Worm (Caenorhabditis elegans): ENCODE results near the gene C05G5.1.

DNA sequence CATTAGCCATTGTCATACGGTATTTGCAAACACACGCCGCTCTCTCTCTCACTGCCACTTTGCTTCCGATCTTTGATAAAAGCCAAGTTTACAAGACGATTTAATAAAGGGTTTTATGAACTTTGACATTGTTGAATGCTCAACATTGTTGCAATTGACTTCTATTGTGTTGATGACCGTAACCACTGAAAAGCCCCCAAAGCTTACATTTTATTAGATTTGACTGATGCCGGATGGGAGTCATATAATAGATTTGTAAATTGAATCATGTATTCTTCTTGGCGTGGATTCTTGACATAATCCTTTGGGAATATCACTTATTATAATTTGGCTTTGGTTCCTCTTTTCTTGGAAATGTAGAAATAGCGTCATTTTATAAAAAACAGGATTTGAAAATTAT lies 44.0 kb downstream of the C05G5.1 start:
- TF ChIP-seq lsy-2 (tag; optimal IDR thresholded peaks at IDR 0.05) = no peak
- TF ChIP-seq Y5F2A.4 (GFP tag; optimal IDR thresholded peaks at IDR 0.05) = no peak
- no peak for TF ChIP-seq mes-2 (tag; optimal IDR thresholded peaks at IDR 0.05; ENCODE audit: poor library complexity, severe bottlenecking)
- no peak for TF ChIP-seq egl-27 (tag; optimal IDR thresholded peaks at IDR 0.05)
